Fruit fly (Drosophila melanogaster) whole organism, embryonic: ENCODE measurements around the gene CG31926.

Experiments used
- ATbp ChIP-seq: fragments of 200-800 bp; sonication (Bioruptor generic); optimal IDR thresholded peaks from 2 replicates; lab custom pipeline; 2017; ENCODE audit warnings: missing biosample characterization, mild to moderate bottlenecking, missing genetic modification characterization, missing genetic modification reagents
- Awh ChIP-seq: fragments of 200-800 bp; sonication (Bioruptor generic); IDR thresholded peaks from 2 replicates; pipeline ENCODE4, ENCODE4 v1.3.6; 2022; ENCODE audit warnings: missing biosample characterization, missing genetic modification characterization
- Bdp1 ChIP-seq: fragments of 200-800 bp; sonication (Bioruptor generic); optimal IDR thresholded peaks from 3 replicates; lab custom pipeline; 2016; ENCODE audit warnings: missing biosample characterization, missing genetic modification characterization
- Blimp-1 ChIP-seq: fragments of 200-800 bp; sonication (Bioruptor generic); optimal IDR thresholded peaks from 3 replicates; lab custom pipeline; 2018; ENCODE audit warnings: missing biosample characterization, missing genetic modification characterization, mild to moderate bottlenecking, moderate library complexity, missing genetic modification reagents
- CG11504 ChIP-seq: fragments of 200-800 bp; sonication (Bioruptor generic); optimal IDR thresholded peaks from 3 replicates; lab custom pipeline; 2019; ENCODE audit warnings: missing biosample characterization, mild to moderate bottlenecking, missing genetic modification characterization, moderate library complexity
- CG11696 ChIP-seq: fragments of 200-800 bp; sonication (Bioruptor generic); IDR thresholded peaks from 2 replicates; pipeline ENCODE4 v1.3.6; 2022; ENCODE audit warnings: missing biosample characterization, missing genetic modification characterization
- CG12104 ChIP-seq: fragments of 200-800 bp; sonication (Bioruptor generic); optimal IDR thresholded peaks from 3 replicates; lab custom pipeline; 2016; ENCODE audit warnings: missing biosample characterization, missing genetic modification characterization
- CG14014 ChIP-seq: fragments of 200-800 bp; sonication (Bioruptor generic); IDR thresholded peaks from 2 replicates; pipeline ENCODE4 v1.3.6; 2022; ENCODE audit warnings: missing biosample characterization, missing genetic modification characterization
- CG15601 ChIP-seq: fragments of 200-800 bp; sonication (Bioruptor generic); optimal IDR thresholded peaks from 3 replicates; lab custom pipeline; 2019; ENCODE audit warnings: missing biosample characterization, mild to moderate bottlenecking, missing genetic modification characterization, moderate library complexity
- CG1603 ChIP-seq: fragments of 200-800 bp; sonication (Bioruptor generic); optimal IDR thresholded peaks from 2 replicates; lab custom pipeline; 2019; ENCODE audit warnings: missing biosample characterization, mild to moderate bottlenecking, missing genetic modification characterization, moderate library complexity
- CG1647 ChIP-seq: fragments of 200-800 bp; sonication (Bioruptor generic); optimal IDR thresholded peaks from 3 replicates; lab custom pipeline; 2016; ENCODE audit warnings: missing biosample characterization, missing genetic modification characterization
- CG16813 ChIP-seq: fragments of 200-800 bp; sonication (Bioruptor generic); IDR thresholded peaks from 3 replicates; pipeline ENCODE4 v1.3.6; 2022; ENCODE audit warnings: missing biosample characterization, missing genetic modification characterization; ENCODE audit not compliant: partially characterized antibody
- CG17829 ChIP-seq: fragments of 200-800 bp; optimal IDR thresholded peaks from 2 replicates; lab custom pipeline; 2019; ENCODE audit warnings: missing biosample characterization, mild to moderate bottlenecking, missing genetic modification characterization, moderate library complexity
- CG2116 ChIP-seq: fragments of 200-800 bp; sonication (Bioruptor generic); optimal IDR thresholded peaks from 3 replicates; lab custom pipeline; 2018; ENCODE audit warnings: missing biosample characterization, mild to moderate bottlenecking, missing genetic modification characterization
- CG2875 ChIP-seq: fragments of 200-800 bp; sonication (Bioruptor generic); optimal IDR thresholded peaks from 2 replicates; lab custom pipeline; 2017; ENCODE audit warnings: missing biosample characterization, mild to moderate bottlenecking, missing genetic modification characterization, missing genetic modification reagents
- CG33213 ChIP-seq: fragments of 200-800 bp; sonication (Bioruptor generic); optimal IDR thresholded peaks from 3 replicates; lab custom pipeline; 2016; ENCODE audit warnings: missing biosample characterization, missing genetic modification characterization
- CG3847 ChIP-seq: fragments of 200-800 bp; sonication (Bioruptor generic); IDR thresholded peaks from 2 replicates; pipeline ENCODE4 v1.3.6; 2022; ENCODE audit warnings: missing biosample characterization, missing genetic modification characterization
- CG8944 ChIP-seq: fragments of 200-800 bp; sonication (Bioruptor generic); optimal IDR thresholded peaks from 3 replicates; lab custom pipeline; 2016; ENCODE audit warnings: missing biosample characterization, missing genetic modification characterization
- CG9727 ChIP-seq: fragments of 200-800 bp; sonication (Bioruptor generic); optimal IDR thresholded peaks from 3 replicates; lab custom pipeline; 2017; ENCODE audit warnings: missing biosample characterization, mild to moderate bottlenecking, missing genetic modification characterization
- CTCF ChIP-seq: fragments of 200-800 bp; sonication (Bioruptor generic); optimal IDR thresholded peaks from 2 replicates; lab custom pipeline; 2017; ENCODE audit warnings: missing biosample characterization, mild to moderate bottlenecking, missing genetic modification characterization, moderate library complexity
- Chrac-16 ChIP-seq: fragments of 200-800 bp; sonication (Bioruptor generic); optimal IDR thresholded peaks from 3 replicates; lab custom pipeline; 2016; ENCODE audit warnings: missing biosample characterization, missing genetic modification characterization
- Dp ChIP-seq: fragments of 200-800 bp; sonication (Bioruptor generic); optimal IDR thresholded peaks from 2 replicates; lab custom pipeline; 2018; ENCODE audit warnings: missing biosample characterization, mild to moderate bottlenecking, missing genetic modification characterization, moderate library complexity
- E2f2 ChIP-seq: fragments of 200-800 bp; sonication (Bioruptor generic); IDR thresholded peaks from 2 replicates; pipeline ENCODE4 v1.3.6; 2022; ENCODE audit warnings: missing biosample characterization, missing genetic modification characterization
- Ets97D ChIP-seq: fragments of 200-800 bp; sonication (Bioruptor generic); optimal IDR thresholded peaks from 3 replicates; lab custom pipeline; 2016; ENCODE audit warnings: missing biosample characterization, missing genetic modification characterization
- Fer1 ChIP-seq: fragments of 200-800 bp; sonication (Bioruptor generic); optimal IDR thresholded peaks from 2 replicates; lab custom pipeline; 2017; ENCODE audit warnings: missing biosample characterization, mild to moderate bottlenecking, missing genetic modification characterization
- HLH54F ChIP-seq: fragments of 200-800 bp; sonication (Bioruptor generic); optimal IDR thresholded peaks from 3 replicates; lab custom pipeline; 2016; ENCODE audit warnings: missing biosample characterization, missing genetic modification characterization
- Lim3 ChIP-seq: fragments of 200-800 bp; sonication (Bioruptor generic); IDR thresholded peaks from 2 replicates; pipeline ENCODE4 v1.3.6; 2022; ENCODE audit warnings: missing biosample characterization, missing genetic modification characterization
- Med ChIP-seq: fragments of 200-800 bp; sonication (Bioruptor generic); peaks from one replicate; lab custom pipeline; 2016; ENCODE audit warnings: missing biosample characterization, missing genetic modification characterization, mild to moderate bottlenecking, inconsistent platforms, moderate library complexity
- Meics ChIP-seq: fragments of 200-800 bp; sonication (Bioruptor generic); optimal IDR thresholded peaks from 2 replicates; lab custom pipeline; 2017; ENCODE audit warnings: missing biosample characterization, mild to moderate bottlenecking, missing genetic modification characterization
- Myb ChIP-seq: fragments of 200-800 bp; sonication (Bioruptor generic); optimal IDR thresholded peaks from 2 replicates; lab custom pipeline; 2016; ENCODE audit warnings: missing biosample characterization, missing genetic modification characterization
- PHDP ChIP-seq: fragments of 200-800 bp; sonication (Bioruptor generic); optimal IDR thresholded peaks from 3 replicates; lab custom pipeline; 2018; ENCODE audit warnings: missing biosample characterization, mild to moderate bottlenecking, missing genetic modification characterization, moderate library complexity
- Rfx ChIP-seq: fragments of 200-800 bp; sonication (Bioruptor generic); IDR thresholded peaks from 2 replicates; pipeline ENCODE4 v1.3.6; 2022; ENCODE audit warnings: missing biosample characterization, missing genetic modification characterization
- ase ChIP-seq: fragments of 200-800 bp; sonication (Bioruptor generic); IDR thresholded peaks from 3 replicates; pipeline ENCODE4 v1.3.6; 2022; ENCODE audit warnings: missing biosample characterization, missing genetic modification characterization
- btn ChIP-seq: fragments of 200-800 bp; sonication (Bioruptor generic); optimal IDR thresholded peaks from 2 replicates; lab custom pipeline; 2016; ENCODE audit warnings: missing biosample characterization, missing genetic modification characterization
- chif ChIP-seq, 2 experiments: fragments of 200-800 bp; sonication (Bioruptor generic); optimal IDR thresholded peaks; 3 replicates each; lab custom pipeline; 2016; ENCODE audit warnings: missing biosample characterization in 2 of 2, missing genetic modification characterization in 2 of 2
- corto ChIP-seq: fragments of 200-800 bp; sonication (Bioruptor generic); optimal IDR thresholded peaks from 2 replicates; lab custom pipeline; 2016; ENCODE audit warnings: missing biosample characterization, mild to moderate bottlenecking, missing genetic modification characterization, moderate library complexity
- da ChIP-seq: fragments of 200-800 bp; sonication (Bioruptor generic); optimal IDR thresholded peaks from 2 replicates; lab custom pipeline; 2016; ENCODE audit warnings: missing biosample characterization, missing genetic modification characterization
- dpn ChIP-seq, 2 experiments: fragments of 200-800 bp; sonication (Bioruptor generic); optimal IDR thresholded peaks; 3 replicates each; lab custom pipeline; 2016; ENCODE audit warnings: missing biosample characterization in 2 of 2, missing genetic modification characterization in 2 of 2
- kni ChIP-seq: fragments of 200-800 bp; sonication (Bioruptor generic); optimal IDR thresholded peaks from 3 replicates; lab custom pipeline; 2017; ENCODE audit warnings: mild to moderate bottlenecking, missing biosample characterization, missing genetic modification reagents, missing genetic modification characterization
- nau ChIP-seq: fragments of 200-800 bp; sonication (Bioruptor generic); optimal IDR thresholded peaks from 3 replicates; lab custom pipeline; 2017; ENCODE audit warnings: missing biosample characterization, mild to moderate bottlenecking, missing genetic modification characterization, missing genetic modification reagents
- otp ChIP-seq: fragments of 200-800 bp; sonication (Bioruptor generic); IDR thresholded peaks from 3 replicates; pipeline ENCODE4, ENCODE4 v1.3.6; 2022; ENCODE audit warnings: missing biosample characterization, missing genetic modification characterization
- pan ChIP-seq, 4 experiments: fragments of >200 bp in 3 of 4; fragments of 200-800 bp in 1 of 4; sonication (Bioruptor generic) in 1 of 4; optimal IDR thresholded peaks in 3 of 4; IDR thresholded peaks in 1 of 4; 2 replicates each; pipeline versions ENCODE4 v1.3.6 to Lab custom; 2017 to 2022; ENCODE audit warnings: missing biosample characterization in 2 of 4, missing genetic modification characterization in 2 of 4, mixed read lengths in 1 of 4
- peb ChIP-seq: fragments of 200-800 bp; sonication (Bioruptor generic); IDR thresholded peaks from 2 replicates; pipeline ENCODE4 v1.3.6; 2022; ENCODE audit warnings: missing biosample characterization, missing genetic modification characterization
- phol ChIP-seq: fragments of 200-800 bp; sonication (Bioruptor generic); optimal IDR thresholded peaks from 3 replicates; lab custom pipeline; 2018; ENCODE audit warnings: missing biosample characterization, mild to moderate bottlenecking, missing genetic modification characterization, moderate library complexity
- pita ChIP-seq: fragments of 200-800 bp; sonication (Bioruptor generic); optimal IDR thresholded peaks from 2 replicates; lab custom pipeline; 2017; ENCODE audit warnings: missing biosample characterization, mild to moderate bottlenecking, missing genetic modification characterization
- psq ChIP-seq: fragments of 200-800 bp; sonication (Bioruptor generic); optimal IDR thresholded peaks from 2 replicates; lab custom pipeline; 2017; ENCODE audit warnings: missing biosample characterization, missing genetic modification characterization
- schlank ChIP-seq: fragments of 200-800 bp; sonication (Bioruptor generic); optimal IDR thresholded peaks from 2 replicates; lab custom pipeline; 2018; ENCODE audit warnings: missing biosample characterization, mild to moderate bottlenecking, missing genetic modification characterization
- sens ChIP-seq: fragments of 200-800 bp; sonication (Bioruptor generic); peaks from one replicate; lab custom pipeline; 2016; ENCODE audit warnings: missing biosample characterization, missing genetic modification characterization
- yki ChIP-seq: fragments of >200 bp; optimal IDR thresholded peaks from 3 replicates; lab custom pipeline; 2018

Gene CG31926

DNA sequence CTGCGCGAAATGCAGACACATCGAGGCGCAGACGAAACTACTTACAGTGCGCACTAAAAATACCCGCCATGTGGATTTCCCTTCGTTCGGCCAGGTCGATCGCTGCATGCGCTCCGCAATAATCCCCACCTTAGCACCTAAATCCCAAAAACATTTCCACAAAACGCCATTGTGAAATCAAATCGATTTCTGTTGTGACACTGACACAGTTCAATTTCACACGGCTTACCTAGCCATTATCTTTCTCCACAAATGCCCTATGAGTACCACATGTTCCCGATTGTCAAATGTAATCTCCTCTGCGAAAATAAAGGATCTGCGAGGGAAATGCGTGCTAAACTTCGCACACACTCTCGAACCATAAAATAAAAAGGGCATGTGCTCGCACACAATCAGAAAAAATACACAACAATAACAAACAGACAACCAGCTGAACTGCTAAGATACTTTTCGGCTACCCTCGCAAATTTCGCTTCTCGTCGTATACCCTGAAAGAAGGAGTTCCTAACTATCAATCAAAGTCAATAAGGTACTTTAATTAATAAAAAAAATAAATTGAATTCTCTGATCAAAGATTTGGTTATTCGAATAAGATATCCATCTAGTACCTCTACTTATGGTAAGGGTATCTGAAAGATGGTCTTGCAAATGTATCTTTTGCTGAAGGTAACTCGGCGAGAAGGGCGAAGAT, 9.1 kb upstream of the CG31926 start (continued):
- TF ChIP-seq schlank (no peak), CG14014 (GFP tag; lab: Robert Waterston, UW) (no peak), Fer1 (GFP tag; lab: Kevin White, UChicago) (no peak), PHDP (tag; lab: Kevin White, UChicago) (no peak), CG1603 (tag; lab: Kevin White, UChicago) (peak; percentile 29), CG12104 (GFP tag; lab: Kevin White, UChicago) (no peak), CG11696 (GFP tag; lab: Robert Waterston, UW) (no peak), CG2875 (no peak), psq (no peak), otp (0 out of 3 replicates have a peak, but pooled peaks have one; percentile 9), CG9727 (GFP tag; lab: Kevin White, UChicago) (no peak), Awh (no peak), da (no peak)

DNA sequence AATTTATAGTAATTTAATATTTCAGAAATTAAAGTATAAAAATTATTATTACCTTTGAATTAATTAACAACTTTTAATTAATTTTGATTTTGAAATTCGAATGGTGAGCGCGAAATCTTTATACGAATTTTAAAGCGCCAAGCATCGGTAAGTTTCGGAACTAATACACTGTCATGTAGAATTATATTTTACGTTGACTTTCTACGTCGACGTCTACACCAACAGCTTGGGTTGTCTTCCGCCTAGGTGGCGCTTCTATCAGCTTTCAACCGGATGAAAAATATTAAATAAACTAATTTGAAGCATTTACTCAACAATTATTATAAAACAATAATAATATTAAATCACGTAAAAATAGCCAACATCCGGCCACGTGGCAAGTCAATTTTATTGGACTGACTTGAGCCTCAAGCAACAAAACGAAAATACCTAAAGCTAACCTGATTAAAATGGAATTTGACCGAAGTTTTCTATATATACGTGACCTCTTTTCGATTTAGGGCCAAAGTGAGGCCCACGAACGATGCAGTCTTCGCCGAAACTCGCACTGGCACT, 3.4 kb upstream of the CG31926 start, which contains the start of gene CG31928:
Gene CG31928 (plus strand): TSS at position 505 of the 555 bp plus-strand sequence.
- TF ChIP-seq pita (GFP tag; lab: Kevin White, UChicago) (peak; percentile 33), phol (tag; lab: Kevin White, UChicago) (peak; percentile 17), CTCF (GFP tag; lab: Kevin White, UChicago) (peak; percentile 97), Myb (GFP tag; lab: Kevin White, UChicago) (peak; percentile 9), ase (GFP tag; lab: Robert Waterston, UW) (no peak), E2f2 (peak; percentile 85), Meics (GFP tag; lab: Kevin White, UChicago) (no peak), dpn (GFP tag; optimal IDR thresholded peaks at IDR 0.05; lab: Kevin White, UChicago) (peak; percentile 7 to 27), CG8944 (GFP tag; lab: Kevin White, UChicago) (peak; percentile 0), yki (peak; percentile 21), CG2116 (GFP tag; lab: Kevin White, UChicago) (peak; percentile 9), ATbp (no peak), peb (no peak), Blimp-1 (GFP tag; lab: Kevin White, UChicago) (no peak), CG33213 (GFP tag; lab: Kevin White, UChicago) (peak; percentile 11), HLH54F (no peak), pan (optimal IDR thresholded peaks at IDR 0.05; lab: Kevin White, UChicago) (no peak), pan (GFP tag; optimal IDR thresholded peaks at IDR 0.05 in 1 of 2, IDR thresholded peaks at IDR 0.05 in 1 of 2) (peak in 1 of 2 experiments; percentile 14), btn (GFP tag; lab: Kevin White, UChicago) (no peak), Med (GFP tag; lab: Kevin White, UChicago) (peak; percentile 78), sens (GFP tag; lab: Kevin White, UChicago) (peak; percentile 60), Rfx (GFP tag; lab: Robert Waterston, UW) (peak; percentile 72), nau (GFP tag; lab: Kevin White, UChicago) (no peak), Lim3 (GFP tag; lab: Robert Waterston, UW) (no peak), CG12104 (GFP tag; lab: Kevin White, UChicago) (no peak), chif (GFP tag; optimal IDR thresholded peaks at IDR 0.05; lab: Kevin White, UChicago) (peak in 1 of 2 experiments; percentile 46), CG11504 (peak; percentile 52), Ets97D (GFP tag; lab: Kevin White, UChicago) (peak; percentile 9), corto (GFP tag; lab: Kevin White, UChicago) (no peak), Bdp1 (GFP tag; lab: Kevin White, UChicago) (no peak), CG16813 (GFP tag; lab: Robert Waterston, UW) (peak; percentile 44; the same call in 2 of the 3 replicates), CG17829 (tag; lab: Kevin White, UChicago) (no peak), Dp (GFP tag; lab: Kevin White, UChicago) (peak; percentile 72), CG1647 (no peak), Chrac-16 (GFP tag; lab: Kevin White, UChicago) (peak; percentile 50), kni (GFP tag; lab: Kevin White, UChicago) (no peak), CG15601 (tag; lab: Kevin White, UChicago) (peak; percentile 7), CG3847 (GFP tag; lab: Robert Waterston, UW) (no peak)
